4 fruit fly cellular contexts compared by ENCODE assay signal in the genomic region with DNA sequence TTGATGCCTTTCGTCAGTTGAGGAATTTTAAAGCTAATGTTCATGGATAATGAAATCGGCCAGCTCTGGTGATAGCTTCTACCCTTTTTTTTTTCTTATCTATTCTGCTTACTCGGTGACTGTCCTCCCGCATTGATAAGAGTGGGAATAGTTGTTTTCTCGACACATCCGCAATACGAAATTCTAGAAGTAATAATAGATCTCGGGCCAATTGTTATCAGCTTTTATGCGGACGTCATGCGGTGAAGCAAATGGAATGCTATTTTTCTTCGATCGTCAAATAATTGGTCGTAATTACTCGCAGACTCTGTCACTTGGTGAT.
TF ChIP-seq lines count a peak whose summit lies in the region.

No protein-coding gene starts in this region.

- no peak for TF ChIP-seq CTCF in whole organism, embryonic (GFP tag; optimal IDR thresholded peaks at IDR 0.05; lab: Kevin White, UChicago)

TF ChIP-seq in whole organism, adult, 20 proteins besides CTCF, POLR2A, EP300 and RAD21:
- TF ChIP-seq Crg-1 (GFP tag; optimal IDR thresholded peaks at IDR 0.05; lab: Kevin White, UChicago) = no peak
- TF ChIP-seq kay (GFP tag; lab: Kevin White, UChicago; ENCODE audit: borderline replicate concordance) = peak; percentile 68
- peak in 1 of 2 experiments; percentile 44 for TF ChIP-seq cnc (optimal IDR thresholded peaks at IDR 0.05; lab: Kevin White, UChicago)
- no peak for TF ChIP-seq CG7045 (GFP tag; optimal IDR thresholded peaks at IDR 0.05; lab: Kevin White, UChicago)
- TF ChIP-seq CG11617 (GFP tag; optimal IDR thresholded peaks at IDR 0.05; lab: Kevin White, UChicago) = peak; percentile 10

TF ChIP-seq in whole organism, embryonic, 481 proteins besides CTCF, POLR2A, EP300 and RAD21:
- TF ChIP-seq Sry-β (GFP tag; optimal IDR thresholded peaks at IDR 0.05; lab: Kevin White, UChicago) (peak; percentile 63), Stat92E (GFP tag; optimal IDR thresholded peaks at IDR 0.05; lab: Kevin White, UChicago) (no peak), Ada2b (GFP tag; IDR thresholded peaks at IDR 0.05; lab: Robert Waterston, UW) (no peak), Opbp (GFP tag; IDR thresholded peaks at IDR 0.05; lab: Robert Waterston, UW; ENCODE audit: partially characterized antibody) (no peak), pfk (GFP tag; optimal IDR thresholded peaks at IDR 0.05; lab: Kevin White, UChicago) (no peak), CG12155 (GFP tag; optimal IDR thresholded peaks at IDR 0.05; lab: Kevin White, UChicago) (no peak), gem (tag; optimal IDR thresholded peaks at IDR 0.05; lab: Kevin White, UChicago) (peak; percentile 18), CG3847 (GFP tag; IDR thresholded peaks at IDR 0.05; lab: Robert Waterston, UW) (0 out of 2 replicates have a peak, but pooled peaks have one; percentile 4), CG10462 (GFP tag; optimal IDR thresholded peaks at IDR 0.05; lab: Kevin White, UChicago) (no peak), hkb (optimal IDR thresholded peaks at IDR 0.05; lab: Kevin White, UChicago) (no peak), hkb (GFP tag; IDR thresholded peaks at IDR 0.05; lab: Robert Waterston, UW) (no peak), Ravus (GFP tag; IDR thresholded peaks at IDR 0.05; lab: Robert Waterston, UW) (no peak), CG9932 (GFP tag; IDR thresholded peaks at IDR 0.05; lab: Robert Waterston, UW) (peak; percentile 29; the same call in 1 of the 2 replicates), ash1 (GFP tag; optimal IDR thresholded peaks at IDR 0.05; lab: Kevin White, UChicago) (no peak), CG4617 (GFP tag; optimal IDR thresholded peaks at IDR 0.05; lab: Kevin White, UChicago; ENCODE audit: borderline replicate concordance) (no peak), eve (GFP tag; optimal IDR thresholded peaks at IDR 0.05; lab: Kevin White, UChicago) (peak in 1 of 2 experiments; percentile 49), zfh2 (GFP tag; optimal IDR thresholded peaks at IDR 0.05; lab: Kevin White, UChicago) (peak; percentile 1), Fer3 (tag; optimal IDR thresholded peaks at IDR 0.05; lab: Kevin White, UChicago) (no peak), CG32772 (GFP tag; IDR thresholded peaks at IDR 0.05; lab: Robert Waterston, UW) (no peak)

TF ChIP-seq in whole organism, pupa, 21 proteins besides CTCF, POLR2A, EP300 and RAD21:
- TF ChIP-seq fd96Ca (GFP tag; IDR thresholded peaks at IDR 0.05; lab: Robert Waterston, UW) (no peak), EcR (GFP tag; optimal IDR thresholded peaks at IDR 0.05; lab: Kevin White, UChicago) (peak; percentile 5)

TF ChIP-seq in whole organism, wandering third instar larva, 38 proteins besides CTCF, POLR2A, EP300 and RAD21:
- no peak for TF ChIP-seq woc (GFP tag; optimal IDR thresholded peaks at IDR 0.05; lab: Kevin White, UChicago)
- no peak for TF ChIP-seq Rel (GFP tag; optimal IDR thresholded peaks at IDR 0.05; lab: Kevin White, UChicago)
- TF ChIP-seq Rel (tag; optimal IDR thresholded peaks at IDR 0.05; lab: Kevin White, UChicago) = peak; percentile 16
